Fruit fly (Drosophila melanogaster) whole organism, larva: Measurements from ENCODE around the gene Oatp33Eb.

Experiments
- noc ChIP-seq: fragments of 200-800 bp; sonication (Bioruptor generic); optimal IDR thresholded peaks from 3 replicates; lab custom pipeline; 2019; ENCODE audit warnings: missing biosample characterization, mild to moderate bottlenecking, missing genetic modification characterization, moderate library complexity

Oatp33Eb gene

dm6 chr2L:12466506-12467043, 18.3 kb downstream of the Oatp33Eb start:
- TF ChIP-seq noc (tag; lab: Kevin White, UChicago): no peak

DNA sequence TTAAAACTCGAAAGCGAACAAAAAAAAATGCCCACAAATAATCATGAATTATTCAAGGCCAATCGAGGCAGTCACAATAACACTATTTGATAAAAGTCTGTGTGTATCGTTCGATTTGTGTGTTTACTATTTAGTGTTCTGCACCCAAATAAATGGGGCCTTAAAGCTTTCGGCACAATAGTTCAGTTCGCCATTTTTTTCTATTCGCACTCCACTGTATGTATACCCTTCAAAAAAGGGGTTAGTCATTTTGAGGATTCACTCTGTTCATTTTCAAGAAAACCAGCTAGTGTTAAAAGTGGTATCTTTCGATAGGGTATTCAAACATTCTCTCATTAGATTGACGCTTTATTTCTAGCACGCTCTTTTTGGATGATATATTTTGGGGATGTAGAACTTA, 19.4 kb downstream of the Oatp33Eb start:
- peak; percentile 79 for TF ChIP-seq noc (tag; lab: Kevin White, UChicago)

DNA sequence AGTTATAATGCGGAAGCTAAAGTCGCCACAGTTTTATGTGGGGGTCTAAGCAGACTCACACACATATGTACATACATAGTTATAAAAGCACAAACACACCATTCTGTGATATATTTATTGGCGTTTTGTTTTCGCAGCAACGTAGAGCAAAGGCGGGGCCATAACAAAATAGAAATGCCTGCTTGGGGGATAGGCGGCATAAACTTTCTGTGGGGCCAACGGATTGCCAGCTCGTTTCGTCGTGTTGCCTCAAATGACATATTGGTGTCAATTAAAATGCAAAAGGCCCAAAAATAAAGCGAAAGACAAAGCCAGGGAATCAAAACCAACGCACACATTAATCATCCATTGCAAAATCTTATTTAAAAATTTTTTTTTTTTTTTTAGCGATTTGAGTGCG, 20.5 kb downstream of the Oatp33Eb start:
- peak; percentile 63 for TF ChIP-seq noc (tag; lab: Kevin White, UChicago)

DNA sequence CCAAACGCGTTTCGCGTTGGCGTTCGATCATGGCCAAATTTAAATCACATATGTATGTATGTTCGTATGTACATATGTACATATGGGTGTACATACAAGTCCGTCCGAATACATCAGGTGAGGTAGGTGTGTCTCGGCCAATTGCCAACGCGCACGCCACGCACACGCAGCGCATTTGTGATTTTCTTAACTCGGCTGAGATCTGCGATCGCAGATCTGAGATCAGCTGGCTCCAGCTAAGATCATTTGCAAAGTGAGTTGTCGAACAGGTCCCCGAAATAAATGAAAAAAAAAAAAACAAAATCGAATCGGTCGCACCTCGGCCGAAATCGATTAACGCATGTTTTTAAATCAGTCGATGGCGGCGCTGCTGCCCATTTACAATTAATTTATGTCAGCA, 21.0 kb downstream of the Oatp33Eb start:
- no peak for TF ChIP-seq noc (tag; lab: Kevin White, UChicago)

DNA sequence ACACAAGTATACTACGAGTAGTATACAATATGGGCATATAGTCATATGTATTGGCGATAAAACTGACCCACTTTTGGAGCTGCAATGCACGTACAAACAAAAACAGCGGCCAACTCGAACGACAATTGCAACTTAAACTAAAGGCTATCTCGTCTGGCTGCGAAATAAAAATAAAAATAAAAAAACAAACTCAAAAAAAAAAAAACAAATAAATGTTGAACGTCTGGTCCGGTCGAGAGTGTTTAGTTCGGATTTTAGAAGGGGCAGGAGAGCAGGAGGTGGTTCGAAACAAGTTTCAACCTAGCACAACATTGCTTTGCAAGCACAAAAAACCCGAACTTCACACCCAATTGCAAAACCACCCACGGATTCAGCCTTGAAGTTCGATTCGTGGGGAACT, 23.7 kb downstream of the Oatp33Eb start:
- no peak for TF ChIP-seq noc (tag; lab: Kevin White, UChicago)

DNA sequence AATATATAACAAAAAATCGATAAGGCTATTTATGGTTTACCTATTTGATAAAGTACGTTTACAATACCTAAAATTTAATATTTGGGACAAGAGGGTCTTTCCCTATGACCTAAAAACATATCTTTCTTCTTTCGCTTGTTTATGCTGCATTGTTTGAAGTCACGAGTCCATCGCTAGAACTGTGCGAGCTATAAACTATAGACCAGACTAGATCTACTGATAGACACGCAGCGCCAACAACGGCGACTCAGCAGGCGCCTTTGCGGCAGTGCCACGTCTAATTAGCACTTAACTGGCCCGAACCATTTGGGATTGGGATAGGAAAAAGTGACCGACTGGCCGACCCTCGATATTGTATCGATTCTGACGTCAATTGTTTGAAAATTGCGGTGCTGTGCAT, 24.7 kb downstream of the Oatp33Eb start:
- no peak for TF ChIP-seq noc (tag; lab: Kevin White, UChicago)

- no peak for TF ChIP-seq noc (tag; lab: Kevin White, UChicago)
Measured at dm6 chr2L:12473583-12473982, 25.3 kb downstream of the Oatp33Eb start.

DNA sequence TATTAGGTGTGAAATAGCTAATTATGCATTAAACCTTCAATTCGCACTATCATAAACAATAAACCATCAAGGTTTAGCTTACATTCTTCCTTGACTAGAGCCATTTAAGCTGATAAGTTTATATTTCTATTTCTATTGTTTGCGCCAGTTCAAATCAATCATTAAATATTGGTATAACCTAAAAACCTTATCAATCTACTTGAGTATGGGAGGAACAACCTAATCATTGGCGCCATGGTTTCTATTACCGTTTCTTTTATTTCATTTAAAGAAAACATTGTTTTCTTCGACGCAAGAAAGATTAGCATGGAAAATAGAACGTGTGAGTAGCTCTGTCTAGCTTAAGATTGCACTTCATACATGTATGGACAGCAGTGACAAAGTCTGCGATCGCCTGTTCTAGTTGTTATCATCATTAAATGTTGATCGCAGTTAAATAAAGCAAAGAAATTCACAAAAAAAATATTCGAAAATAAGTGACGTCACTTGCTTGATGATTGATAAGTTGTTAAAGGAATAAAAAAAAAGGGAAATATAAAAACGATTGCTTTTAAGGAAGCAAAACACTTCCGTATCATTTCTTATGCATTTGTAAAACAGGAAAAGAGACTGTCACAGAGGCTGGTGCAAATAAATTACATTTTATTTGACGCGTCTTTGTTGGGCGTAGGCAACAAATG, 26.1 kb downstream of the Oatp33Eb start:
- no peak for TF ChIP-seq noc (tag; lab: Kevin White, UChicago)

DNA sequence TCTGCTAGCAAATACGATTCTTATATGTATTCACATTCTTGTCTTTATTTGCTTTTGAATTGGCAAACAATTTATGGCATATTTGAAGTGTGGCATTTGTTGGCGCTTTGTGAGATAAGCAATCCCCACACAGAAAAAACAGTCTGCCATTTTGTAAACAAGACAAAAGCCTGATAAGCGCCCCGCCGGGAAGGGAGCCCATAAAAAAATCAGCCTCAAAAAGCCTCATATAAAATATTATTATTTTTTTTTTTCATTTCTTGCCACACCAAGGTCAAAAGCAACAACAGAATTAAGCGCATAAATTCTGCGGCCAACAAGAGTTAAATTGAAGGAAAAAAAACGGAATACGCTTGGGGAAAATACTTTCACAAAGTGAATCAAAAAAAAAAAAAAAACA, 27.0 kb downstream of the Oatp33Eb start:
- peak; percentile 81 for TF ChIP-seq noc (tag; lab: Kevin White, UChicago)

DNA sequence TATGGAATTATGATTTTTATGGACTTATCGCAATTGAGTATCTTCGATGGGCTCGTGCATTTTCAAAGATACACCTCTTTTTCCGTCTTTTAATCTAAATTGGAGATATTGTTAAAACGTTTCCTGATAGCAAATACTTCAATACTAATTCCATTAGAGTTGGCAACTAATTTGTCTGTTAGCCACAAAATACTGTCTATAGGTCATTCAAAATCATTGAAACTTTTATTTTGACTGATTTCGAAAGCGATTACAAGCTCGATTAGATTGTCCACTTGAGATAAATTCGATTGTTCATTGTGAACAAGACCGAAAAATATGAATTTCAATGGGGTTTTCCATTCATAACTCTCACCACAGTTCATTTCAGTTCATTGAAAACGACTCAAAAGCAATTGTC, 27.8 kb downstream of the Oatp33Eb start:
- TF ChIP-seq noc (tag; lab: Kevin White, UChicago): no peak

DNA sequence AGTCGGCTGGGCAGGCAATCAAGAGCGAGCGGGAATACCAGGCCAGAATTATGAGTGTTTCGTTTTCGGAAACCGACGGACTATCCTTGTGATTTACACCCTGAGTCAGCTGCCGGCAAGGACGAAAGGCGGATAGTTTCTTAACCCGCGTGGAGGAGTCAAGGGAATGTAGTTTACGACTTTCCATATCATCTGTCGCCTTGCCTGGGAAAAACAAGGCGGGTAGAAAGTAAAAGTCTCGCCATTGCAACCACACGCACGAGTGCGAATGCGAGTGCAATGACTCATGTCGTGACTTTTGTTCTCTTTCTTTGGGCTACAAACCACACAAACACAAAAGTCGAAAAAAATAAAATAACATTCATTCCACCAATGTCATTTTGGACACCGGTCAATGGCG, 30.2 kb downstream of the Oatp33Eb start:
- TF ChIP-seq noc (tag; lab: Kevin White, UChicago): no peak

DNA sequence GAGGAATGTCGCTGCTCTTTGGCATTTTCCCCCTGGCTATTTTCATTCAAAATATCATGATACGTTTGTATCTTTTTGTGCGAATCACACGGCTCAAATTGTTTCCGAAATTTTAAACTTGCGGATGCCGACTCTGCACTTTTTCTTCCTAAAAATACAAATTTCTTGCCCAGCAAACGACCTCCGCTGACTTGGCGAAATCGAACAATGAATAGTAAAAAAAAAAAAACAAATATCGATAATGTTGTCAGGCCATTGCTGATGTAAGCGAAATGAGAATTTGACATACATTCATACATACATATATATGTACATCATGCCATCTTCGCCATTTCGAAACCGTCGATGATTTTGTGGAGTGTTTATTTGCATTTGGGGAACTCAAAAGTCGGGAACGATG, 31.7 kb downstream of the Oatp33Eb start:
- TF ChIP-seq noc (tag; lab: Kevin White, UChicago): no peak

- no peak for TF ChIP-seq noc (tag; lab: Kevin White, UChicago)
Measured at dm6 chr2L:12480846-12481245, 32.6 kb downstream of the Oatp33Eb start.

DNA sequence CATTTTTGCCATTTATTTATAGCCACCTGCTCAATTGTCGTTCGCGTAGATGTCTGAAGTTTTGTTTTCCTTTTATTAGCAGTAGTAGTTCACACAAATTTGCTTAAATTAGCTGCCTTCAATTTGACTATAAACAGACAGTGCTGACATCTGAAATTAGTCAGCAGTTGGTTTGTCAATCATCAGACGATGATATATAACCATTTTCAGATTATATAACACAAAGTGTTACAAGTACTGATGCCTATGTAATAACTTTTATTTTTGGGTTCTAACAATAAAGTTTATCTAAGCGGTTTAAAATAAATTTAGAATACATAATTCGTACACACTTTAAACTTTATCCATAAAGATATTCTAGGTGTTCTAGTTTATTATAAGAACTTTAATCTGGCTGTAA, 33.5 kb downstream of the Oatp33Eb start:
- no peak for TF ChIP-seq noc (tag; lab: Kevin White, UChicago)

dm6 chr2L:12482723-12483342, 34.5 kb downstream of the Oatp33Eb start:
- no peak for TF ChIP-seq noc (tag; lab: Kevin White, UChicago)

dm6 chr2L:12483519-12483865, 35.2 kb downstream of the Oatp33Eb start:
- no peak for TF ChIP-seq noc (tag; lab: Kevin White, UChicago)
